Fruit fly (Drosophila melanogaster): ENCODE measurements around the gene a10.

- TF ChIP-seq EcR (GFP tag; optimal IDR thresholded peaks at IDR 0.05), result no peak
- TF ChIP-seq usp (GFP tag; optimal IDR thresholded peaks at IDR 0.05), result no peak
Observed at dm6 chr3L:16994805-16995204, 28.7 kb downstream of the a10 start.

All from whole organism.